Worm (Caenorhabditis elegans) whole organism, L4 larva: Measurements from ENCODE around the gene mrpl-32.

Experiments used
- D1046.2 ChIP-seq: fragments of 200-800 bp; sonication (Bioruptor generic); IDR thresholded peaks from 2 replicates; pipeline ENCODE4 v1.3.6; 2022; ENCODE audit warnings: missing genetic modification characterization, missing compliant biosample characterization
- F44E2.7 ChIP-seq: fragments of 200-800 bp; sonication (Bioruptor generic); IDR thresholded peaks from 2 replicates; pipeline ENCODE4 v2.1.2; 2022; ENCODE audit warnings: missing genetic modification characterization, missing compliant biosample characterization
- F49E8.2 ChIP-seq: sonication (generic microtip); optimal IDR thresholded peaks from 2 replicates; lab custom pipeline; 2016; ENCODE audit warnings: missing compliant biosample characterization, mild to moderate bottlenecking, missing genetic modification characterization, borderline replicate concordance
- R02D3.7 ChIP-seq: fragments of 150-350 bp; sonication (generic microtip); optimal IDR thresholded peaks from 3 replicates; lab custom pipeline; 2014; ENCODE audit warnings: missing biosample characterization, missing genetic modification characterization
- Y75B8A.6 ChIP-seq: fragments of 200-800 bp; sonication (Bioruptor generic); IDR thresholded peaks from 2 replicates; pipeline ENCODE4 v1.3.6; 2022; ENCODE audit warnings: missing genetic modification reagents, missing genetic modification characterization, missing compliant biosample characterization
- arid-1 ChIP-seq: fragments of 200-800 bp; sonication (Bioruptor generic); conservative IDR thresholded peaks from 2 replicates; pipeline ENCODE4 v1.3.6; 2022; ENCODE audit warnings: missing genetic modification reagents, missing genetic modification characterization, missing compliant biosample characterization
- ceh-32 ChIP-seq: sonication (generic microtip); optimal IDR thresholded peaks from 2 replicates; lab custom pipeline; 2016; ENCODE audit warnings: mild to moderate bottlenecking, missing genetic modification characterization, missing compliant biosample characterization; ENCODE audit not compliant: poor library complexity
- ceh-44 ChIP-seq: fragments of 200-800 bp; sonication (Bioruptor generic); IDR thresholded peaks from 2 replicates; pipeline ENCODE4 v1.3.6; 2022; ENCODE audit warnings: missing genetic modification reagents, missing genetic modification characterization, missing compliant biosample characterization
- ceh-82 ChIP-seq: sonication (generic microtip); optimal IDR thresholded peaks from 2 replicates; lab custom pipeline; 2017; ENCODE audit warnings: missing biosample characterization, missing genetic modification characterization
- daf-12 ChIP-seq: fragments of 150-350 bp; optimal IDR thresholded peaks from 2 replicates; lab custom pipeline; 2014; ENCODE audit warnings: missing biosample characterization, missing genetic modification reagents, missing genetic modification characterization
- daf-16 ChIP-seq, 3 experiments: sonication (generic microtip); optimal IDR thresholded peaks; 2 replicates each; lab custom pipeline; 2016 to 2017; ENCODE audit warnings: missing genetic modification characterization in 3 of 3, missing genetic modification reagents in 3 of 3, mild to moderate bottlenecking in 2 of 3, missing compliant biosample characterization in 2 of 3, missing biosample characterization in 1 of 3, moderate library complexity in 1 of 3
- daf-8 ChIP-seq: fragments of 200-800 bp; sonication (Bioruptor generic); IDR thresholded peaks from 2 replicates; pipeline ENCODE4 v1.3.6; 2022; ENCODE audit warnings: missing genetic modification characterization, missing compliant biosample characterization
- dmd-6 ChIP-seq: fragments of 200-800 bp; sonication (Bioruptor generic); IDR thresholded peaks from 2 replicates; pipeline ENCODE4 v1.3.6; 2022; ENCODE audit warnings: missing genetic modification reagents, missing genetic modification characterization, missing compliant biosample characterization
- dpl-1 ChIP-seq: fragments of 150-350 bp; optimal IDR thresholded peaks from 2 replicates; lab custom pipeline; 2014; ENCODE audit warnings: missing biosample characterization, missing genetic modification reagents, missing genetic modification characterization
- dve-1 ChIP-seq: sonication (generic microtip); optimal IDR thresholded peaks from 2 replicates; lab custom pipeline; 2017; ENCODE audit warnings: antibody characterized with exemption, mild to moderate bottlenecking, missing genetic modification characterization, missing compliant biosample characterization; ENCODE audit not compliant: insufficient read depth
- egl-27 ChIP-seq: sonication (generic microtip); optimal IDR thresholded peaks from 3 replicates; lab custom pipeline; 2017; ENCODE audit warnings: missing biosample characterization, missing genetic modification reagents, missing genetic modification characterization
- egl-43 ChIP-seq: fragments of 200-800 bp; sonication (Bioruptor generic); IDR thresholded peaks from 2 replicates; pipeline ENCODE4 v1.3.6; 2022; ENCODE audit warnings: missing genetic modification reagents, missing genetic modification characterization, missing compliant biosample characterization
- fkh-10 ChIP-seq: fragments of 150-350 bp; optimal IDR thresholded peaks from 2 replicates; lab custom pipeline; 2014; ENCODE audit warnings: missing biosample characterization, missing genetic modification reagents, missing genetic modification characterization
- fos-1 ChIP-seq: fragments of 150-350 bp; optimal IDR thresholded peaks from 2 replicates; lab custom pipeline; 2014; ENCODE audit warnings: missing biosample characterization, missing genetic modification characterization
- gei-8 ChIP-seq: fragments of 200-800 bp; sonication (Bioruptor generic); optimal IDR thresholded peaks from 2 replicates; lab custom pipeline; 2018; ENCODE audit warnings: mild to moderate bottlenecking, missing genetic modification characterization, missing compliant biosample characterization
- hif-1 ChIP-seq, 2 experiments: sonication (generic microtip); optimal IDR thresholded peaks; 2 replicates each; lab custom pipeline; 2016 to 2017; ENCODE audit warnings: missing compliant biosample characterization in 2 of 2, missing genetic modification characterization in 2 of 2, missing genetic modification reagents in 2 of 2, missing genotype in 2 of 2, mild to moderate bottlenecking in 1 of 2
- hlh-11 ChIP-seq: fragments of 200-800 bp; sonication (Bioruptor generic); optimal IDR thresholded peaks from 2 replicates; lab custom pipeline; 2018; ENCODE audit warnings: mild to moderate bottlenecking, missing genetic modification characterization, missing compliant biosample characterization
- hmg-1.1 ChIP-seq: fragments of 200-800 bp; sonication (Bioruptor generic); IDR thresholded peaks from 2 replicates; pipeline ENCODE4 v1.3.6; 2022; ENCODE audit warnings: missing genetic modification reagents, missing genetic modification characterization, missing compliant biosample characterization
- lim-7 ChIP-seq: fragments of 200-800 bp; sonication (Bioruptor generic); IDR thresholded peaks from 2 replicates; pipeline ENCODE4 v1.3.6; 2022; ENCODE audit warnings: missing genetic modification characterization, missing compliant biosample characterization
- lin-38 ChIP-seq: fragments of 200-800 bp; sonication (Bioruptor generic); IDR thresholded peaks from 2 replicates; pipeline ENCODE4 v1.3.6; 2022; ENCODE audit warnings: missing genetic modification reagents, missing genetic modification characterization, missing compliant biosample characterization
- lin-39 ChIP-seq: fragments of 150-350 bp; optimal IDR thresholded peaks from 2 replicates; lab custom pipeline; 2014; ENCODE audit warnings: missing biosample characterization, missing genetic modification reagents, missing genetic modification characterization
- lsy-2 ChIP-seq, 2 experiments: fragments of 150-350 bp in 1 of 2; sonication (generic microtip) in 1 of 2; optimal IDR thresholded peaks; 2 replicates each; lab custom pipeline; 2014 to 2017; ENCODE audit warnings: missing biosample characterization in 2 of 2, missing genetic modification characterization in 2 of 2
- mdl-1 ChIP-seq, 2 experiments: fragments of 150-350 bp in 1 of 2; sonication (generic microtip) in 1 of 2; optimal IDR thresholded peaks; 2 replicates each; lab custom pipeline; 2014 to 2017; ENCODE audit warnings: missing biosample characterization in 2 of 2, missing genetic modification characterization in 2 of 2
- mep-1 ChIP-seq: fragments of 150-350 bp; sonication (generic microtip); optimal IDR thresholded peaks from 3 replicates; lab custom pipeline; 2014; ENCODE audit warnings: missing biosample characterization, missing genetic modification characterization
- mxl-2 ChIP-seq: fragments of 200-800 bp; sonication (Bioruptor generic); conservative IDR thresholded peaks from 2 replicates; pipeline ENCODE4 v1.3.6; 2022; ENCODE audit warnings: missing genetic modification reagents, missing genetic modification characterization, missing compliant biosample characterization
- mxl-3 ChIP-seq: fragments of 200-800 bp; sonication (Bioruptor generic); optimal IDR thresholded peaks from 2 replicates; lab custom pipeline; 2018; ENCODE audit warnings: mild to moderate bottlenecking, missing genetic modification characterization, missing compliant biosample characterization
- nhr-10 ChIP-seq: fragments of 150-350 bp; optimal IDR thresholded peaks from 2 replicates; lab custom pipeline; 2014; ENCODE audit warnings: missing biosample characterization, missing genetic modification characterization
- nhr-102 ChIP-seq: sonication (generic microtip); optimal IDR thresholded peaks from 2 replicates; lab custom pipeline; 2016; ENCODE audit warnings: mild to moderate bottlenecking, missing genetic modification characterization, moderate library complexity, missing compliant biosample characterization
- nhr-11 ChIP-seq: fragments of 150-350 bp; optimal IDR thresholded peaks from 2 replicates; lab custom pipeline; 2014; ENCODE audit warnings: missing biosample characterization, missing genetic modification characterization
- nhr-237 ChIP-seq: sonication (generic microtip); optimal IDR thresholded peaks from 2 replicates; lab custom pipeline; 2017; ENCODE audit warnings: missing biosample characterization, missing genetic modification characterization
- nhr-25 ChIP-seq: sonication (generic microtip); optimal IDR thresholded peaks from 2 replicates; lab custom pipeline; 2017; ENCODE audit warnings: missing genetic modification characterization, mild to moderate bottlenecking, missing compliant biosample characterization, antibody characterized with exemption, moderate library complexity, borderline replicate concordance; ENCODE audit not compliant: insufficient read depth
- nhr-76 ChIP-seq: fragments of 150-350 bp; optimal IDR thresholded peaks from 2 replicates; lab custom pipeline; 2014; ENCODE audit warnings: missing biosample characterization, missing genetic modification characterization
- nhr-77 ChIP-seq: fragments of 150-350 bp; optimal IDR thresholded peaks from 2 replicates; lab custom pipeline; 2014; ENCODE audit warnings: missing biosample characterization, missing genetic modification characterization
- rbr-2 ChIP-seq: sonication (generic microtip); optimal IDR thresholded peaks from 2 replicates; lab custom pipeline; 2016; ENCODE audit warnings: missing genotype, missing genetic modification characterization, missing compliant biosample characterization
- saeg-2 ChIP-seq: fragments of 200-800 bp; sonication (Bioruptor generic); IDR thresholded peaks from 2 replicates; pipeline ENCODE4 v1.3.6; 2022; ENCODE audit warnings: missing genetic modification reagents, missing genetic modification characterization, missing compliant biosample characterization
- sdz-12 ChIP-seq: fragments of 200-800 bp; sonication (Bioruptor generic); optimal IDR thresholded peaks from 2 replicates; lab custom pipeline; 2018; ENCODE audit warnings: mild to moderate bottlenecking, missing genetic modification characterization, missing compliant biosample characterization
- set-16 ChIP-seq: fragments of 200-800 bp; sonication (Bioruptor generic); IDR thresholded peaks from 2 replicates; pipeline ENCODE4 v1.3.6; 2022; ENCODE audit warnings: missing genetic modification reagents, missing genetic modification characterization, missing compliant biosample characterization
- spr-1 ChIP-seq: sonication (generic microtip); optimal IDR thresholded peaks from 2 replicates; lab custom pipeline; 2016; ENCODE audit warnings: mild to moderate bottlenecking, missing genetic modification characterization, missing compliant biosample characterization
- spr-3 ChIP-seq: fragments of 200-800 bp; sonication (Bioruptor generic); optimal IDR thresholded peaks from 2 replicates; lab custom pipeline; 2018; ENCODE audit warnings: mild to moderate bottlenecking, missing genetic modification characterization, missing compliant biosample characterization
- tag-97 ChIP-seq: fragments of 200-800 bp; sonication (Bioruptor generic); IDR thresholded peaks from 2 replicates; pipeline ENCODE4 v1.3.6; 2022; ENCODE audit warnings: missing genetic modification characterization, missing compliant biosample characterization
- tra-1 ChIP-seq: fragments of 200-800 bp; sonication (Bioruptor generic); IDR thresholded peaks from 2 replicates; pipeline ENCODE4 v1.3.6; 2022; ENCODE audit warnings: missing genetic modification reagents, missing genetic modification characterization, missing compliant biosample characterization
- vab-7 ChIP-seq: fragments of 200-800 bp; sonication (Bioruptor generic); IDR thresholded peaks from 2 replicates; pipeline ENCODE4 v1.3.6; 2022; ENCODE audit warnings: missing genetic modification reagents, missing genetic modification characterization, missing compliant biosample characterization
- zfp-2 ChIP-seq: sonication (generic microtip); optimal IDR thresholded peaks from 2 replicates; lab custom pipeline; 2016; ENCODE audit warnings: mild to moderate bottlenecking, missing genetic modification characterization, missing compliant biosample characterization
- zip-11 ChIP-seq: fragments of 200-800 bp; sonication (Bioruptor generic); IDR thresholded peaks from 2 replicates; pipeline ENCODE4 v1.3.6; 2022; ENCODE audit warnings: missing genetic modification characterization, missing compliant biosample characterization

mrpl-32 gene

DNA sequence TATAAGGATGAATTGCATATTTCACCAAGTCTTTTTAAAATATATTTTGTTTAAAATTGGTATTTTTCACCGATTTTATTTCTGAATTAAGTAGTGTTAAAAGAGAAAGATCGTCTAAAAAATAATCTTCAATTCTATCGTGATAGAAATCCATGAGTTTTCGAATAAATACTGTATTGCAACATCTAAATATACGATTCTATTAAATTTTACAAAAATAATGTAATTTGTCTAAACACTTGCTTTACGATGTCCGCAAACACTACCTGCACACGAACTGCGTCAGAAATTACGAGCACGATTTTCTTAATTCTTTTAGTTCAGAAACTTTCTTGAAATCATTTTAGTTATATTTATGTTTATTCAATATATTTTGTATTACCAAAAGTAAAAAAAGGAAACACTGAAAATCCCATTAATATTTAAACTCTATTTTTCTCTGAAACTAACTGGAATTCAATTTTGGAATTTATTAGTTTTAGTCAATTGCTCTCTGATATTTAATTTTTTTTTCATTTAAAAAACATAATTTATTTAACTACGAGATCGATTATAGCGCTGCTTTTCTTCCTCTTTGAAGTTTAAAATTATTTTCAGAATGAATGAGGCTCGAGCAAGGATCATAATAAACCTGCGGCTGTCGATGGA, at the start of gene mrpl-32:
mrpl-32 (plus strand) TSS at position 598 of the 648 bp plus-strand sequence.
- TF ChIP-seq nhr-102 (peak; percentile 35), daf-16 (GFP tag; optimal IDR thresholded peaks at IDR 0.05; lab: Kevin White, UChicago) (peak; percentile 10 to 41), daf-16 (tag; optimal IDR thresholded peaks at IDR 0.05; lab: Kevin White, UChicago) (peak; percentile 11), daf-8 (GFP tag; lab: Robert Waterston, UW) (no peak), nhr-25 (tag; lab: Kevin White, UChicago) (no peak), tra-1 (GFP tag; lab: Robert Waterston, UW) (no peak), sdz-12 (no peak), F49E8.2 (peak; percentile 73), Y75B8A.6 (GFP tag; lab: Robert Waterston, UW) (0 out of 2 replicates have a peak, but pooled peaks have one; percentile 15), dve-1 (tag; lab: Kevin White, UChicago) (peak; percentile 66), gei-8 (GFP tag; lab: Kevin White, UChicago) (no peak), spr-3 (no peak), mxl-3 (no peak), dmd-6 (GFP tag; lab: Robert Waterston, UW) (no peak), mxl-2 (no peak), dpl-1 (peak; percentile 9), hif-1 (tag; optimal IDR thresholded peaks at IDR 0.05; lab: Kevin White, UChicago) (no peak), egl-27 (tag; lab: Kevin White, UChicago) (no peak), ceh-44 (no peak), nhr-77 (tag; lab: Kevin White, UChicago) (no peak), tag-97 (no peak), hmg-1.1 (no peak), lin-39 (tag; lab: Kevin White, UChicago) (no peak), nhr-237 (tag; lab: Kevin White, UChicago) (no peak), spr-1 (tag; lab: Kevin White, UChicago) (no peak), saeg-2 (GFP tag; lab: Robert Waterston, UW) (no peak), set-16 (no peak), zfp-2 (tag; lab: Kevin White, UChicago) (no peak), hlh-11 (tag; lab: Kevin White, UChicago) (no peak), mdl-1 (tag; optimal IDR thresholded peaks at IDR 0.05; lab: Kevin White, UChicago) (no peak), ceh-32 (no peak), zip-11 (peak; percentile 32; the same call in 1 of the 2 replicates), ceh-82 (tag; lab: Kevin White, UChicago) (no peak), nhr-10 (tag; lab: Kevin White, UChicago) (no peak), arid-1 (GFP tag; lab: Robert Waterston, UW) (peak; percentile 75), fos-1 (tag; lab: Kevin White, UChicago) (no peak), fkh-10 (GFP tag; lab: Kevin White, UChicago) (no peak), nhr-76 (tag; lab: Kevin White, UChicago) (no peak), nhr-11 (tag; lab: Kevin White, UChicago) (no peak), mep-1 (peak; percentile 63), vab-7 (peak; percentile 42; the same call in 1 of the 2 replicates), D1046.2 (GFP tag; lab: Robert Waterston, UW) (no peak), lim-7 (GFP tag; lab: Robert Waterston, UW) (0 out of 2 replicates have a peak, but pooled peaks have one; percentile 56), lin-38 (GFP tag; lab: Robert Waterston, UW) (peak; percentile 77), rbr-2 (no peak), daf-12 (tag; lab: Kevin White, UChicago) (no peak), egl-43 (GFP tag; lab: Robert Waterston, UW) (no peak), lsy-2 (tag; optimal IDR thresholded peaks at IDR 0.05; lab: Kevin White, UChicago) (peak in 1 of 2 experiments; percentile 74), R02D3.7 (tag; lab: Kevin White, UChicago) (no peak), F44E2.7 (GFP tag; lab: Robert Waterston, UW) (no peak)
